Worm (Caenorhabditis elegans) whole organism, late embryonic: ENCODE measurements around the gene dnc-4.

Experiments used
- elt-4 ChIP-seq: sonication (generic microtip); optimal IDR thresholded peaks from 2 replicates; lab custom pipeline; 2016; ENCODE audit warnings: missing genetic modification characterization, missing compliant biosample characterization
- hlh-30 ChIP-seq: sonication (generic microtip); optimal IDR thresholded peaks from 2 replicates; lab custom pipeline; 2017; ENCODE audit warnings: antibody characterized with exemption, missing genetic modification characterization, missing compliant biosample characterization; ENCODE audit not compliant: insufficient read depth

DNA sequence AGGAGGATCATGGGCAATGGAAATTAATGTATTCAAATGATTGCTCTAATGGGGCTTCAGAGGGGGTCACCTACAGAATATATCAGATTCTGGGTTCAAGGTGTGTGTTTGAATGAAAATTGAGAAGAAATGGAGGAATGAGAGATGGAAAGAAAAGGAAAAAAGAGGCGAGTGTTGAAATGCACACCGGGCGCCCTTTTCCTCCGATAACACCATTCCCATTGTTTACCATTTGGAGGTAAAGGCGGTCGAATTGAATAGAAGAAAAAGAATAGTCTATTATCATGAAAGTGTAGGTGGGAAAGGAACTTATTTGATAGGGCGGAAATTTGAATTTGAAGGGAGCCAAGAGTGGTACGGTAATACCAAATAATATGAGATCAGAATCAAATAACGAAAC is 14.2 kb downstream of the dnc-4 start:
- TF ChIP-seq elt-4 (tag; lab: Kevin White, UChicago) (no peak), hlh-30 (tag; lab: Kevin White, UChicago) (no peak)
